Fruit fly (Drosophila melanogaster) whole organism, embryonic: Measurements from ENCODE around the gene CG3587.

ENCODE experiments used
- BEAF-32 ChIP-seq: fragments of 200-800 bp; sonication (Bioruptor generic); optimal IDR thresholded peaks from 3 replicates; lab custom pipeline; 2017; ENCODE audit warnings: missing biosample characterization, missing genetic modification characterization, mild to moderate bottlenecking, moderate library complexity, missing genetic modification reagents
- C15 ChIP-seq: fragments of 200-800 bp; sonication (Bioruptor generic); IDR thresholded peaks from 3 replicates; pipeline ENCODE4 v1.3.6; 2022; ENCODE audit warnings: missing biosample characterization, missing genetic modification characterization
- CG10209 ChIP-seq: fragments of 200-800 bp; sonication (Bioruptor generic); optimal IDR thresholded peaks from 3 replicates; lab custom pipeline; 2017; ENCODE audit warnings: missing biosample characterization, mild to moderate bottlenecking, missing genetic modification characterization, missing genetic modification reagents
- CG12391 ChIP-seq: fragments of 200-800 bp; sonication (Bioruptor generic); optimal IDR thresholded peaks from 3 replicates; lab custom pipeline; 2018; ENCODE audit warnings: missing biosample characterization, mild to moderate bottlenecking, missing genetic modification characterization, moderate library complexity
- CG13287 ChIP-seq: fragments of 200-800 bp; sonication (Bioruptor generic); IDR thresholded peaks from 2 replicates; pipeline ENCODE4 v1.3.6; 2022; ENCODE audit warnings: missing biosample characterization, missing genetic modification characterization; ENCODE audit not compliant: partially characterized antibody
- CG13894 ChIP-seq: fragments of 200-800 bp; sonication (Bioruptor generic); optimal IDR thresholded peaks from 3 replicates; lab custom pipeline; 2018; ENCODE audit warnings: missing biosample characterization, mild to moderate bottlenecking, missing genetic modification characterization, moderate library complexity
- CG17385 ChIP-seq: fragments of 200-800 bp; sonication (Bioruptor generic); optimal IDR thresholded peaks from 3 replicates; lab custom pipeline; 2018; ENCODE audit warnings: missing biosample characterization, mild to moderate bottlenecking, missing genetic modification characterization
- CG17829 ChIP-seq: fragments of 200-800 bp; optimal IDR thresholded peaks from 2 replicates; lab custom pipeline; 2019; ENCODE audit warnings: missing biosample characterization, mild to moderate bottlenecking, missing genetic modification characterization, moderate library complexity
- CG31365 ChIP-seq: fragments of 200-800 bp; sonication (Bioruptor generic); optimal IDR thresholded peaks from 2 replicates; lab custom pipeline; 2018; ENCODE audit warnings: missing biosample characterization, mild to moderate bottlenecking, missing genetic modification characterization
- CG31441 ChIP-seq: fragments of 200-800 bp; sonication (Bioruptor generic); IDR thresholded peaks from 2 replicates; pipeline ENCODE4 v1.3.6; 2022; ENCODE audit warnings: missing biosample characterization, missing genetic modification characterization
- CG32532 ChIP-seq: fragments of 200-800 bp; sonication (Bioruptor generic); IDR thresholded peaks from 2 replicates; pipeline ENCODE4 v1.3.6; 2022; ENCODE audit warnings: missing biosample characterization, missing genetic modification characterization
- CG4404 ChIP-seq: fragments of 200-800 bp; sonication (Bioruptor generic); IDR thresholded peaks from 2 replicates; pipeline ENCODE4 v1.3.6; 2022; ENCODE audit warnings: missing biosample characterization, missing genetic modification characterization
- CG4820 ChIP-seq: fragments of 200-800 bp; sonication (Bioruptor generic); optimal IDR thresholded peaks from 3 replicates; lab custom pipeline; 2016; ENCODE audit warnings: missing biosample characterization, missing genetic modification characterization
- CG6175 ChIP-seq: fragments of 200-800 bp; sonication (Bioruptor generic); IDR thresholded peaks from 3 replicates; pipeline ENCODE4 v1.3.6; 2022; ENCODE audit warnings: missing biosample characterization, missing genetic modification characterization
- CG8290 ChIP-seq, 3 experiments: fragments of 200-800 bp; sonication (Bioruptor generic); optimal IDR thresholded peaks; 2 replicates each; lab custom pipeline; 2016 to 2019; ENCODE audit warnings: missing biosample characterization in 3 of 3, missing genetic modification characterization in 3 of 3, mild to moderate bottlenecking in 2 of 3, moderate library complexity in 1 of 3
- CG9876 ChIP-seq: fragments of 200-800 bp; sonication (Bioruptor generic); optimal IDR thresholded peaks from 2 replicates; lab custom pipeline; 2016; ENCODE audit warnings: missing biosample characterization, missing genetic modification characterization
- Doc3 ChIP-seq: fragments of 200-800 bp; sonication (Bioruptor generic); IDR thresholded peaks from 3 replicates; pipeline ENCODE4 v1.3.6; 2022; ENCODE audit warnings: missing biosample characterization, missing genetic modification characterization; ENCODE audit not compliant: partially characterized antibody
- Dref ChIP-seq: fragments of 200-800 bp; sonication (Bioruptor generic); IDR thresholded peaks from 2 replicates; pipeline ENCODE4 v1.3.6; 2022; ENCODE audit warnings: missing biosample characterization, missing genetic modification characterization
- Elba2 ChIP-seq: fragments of 200-800 bp; sonication (Bioruptor generic); optimal IDR thresholded peaks from 3 replicates; lab custom pipeline; 2016; ENCODE audit warnings: missing biosample characterization, missing genetic modification characterization
- Fer1 ChIP-seq: fragments of 200-800 bp; sonication (Bioruptor generic); optimal IDR thresholded peaks from 2 replicates; lab custom pipeline; 2017; ENCODE audit warnings: missing biosample characterization, mild to moderate bottlenecking, missing genetic modification characterization
- Gsc ChIP-seq: fragments of 200-800 bp; sonication (Bioruptor generic); IDR thresholded peaks from 2 replicates; pipeline ENCODE4 v1.3.6; 2022; ENCODE audit warnings: missing biosample characterization, missing genetic modification characterization
- MTF-1 ChIP-seq: fragments of 200-800 bp; sonication (Bioruptor generic); optimal IDR thresholded peaks from 2 replicates; lab custom pipeline; 2018; ENCODE audit warnings: missing biosample characterization, mild to moderate bottlenecking, missing genetic modification characterization, borderline replicate concordance
- Scr ChIP-seq: fragments of 200-800 bp; sonication (Bioruptor generic); IDR thresholded peaks from 2 replicates; pipeline ENCODE4 v1.3.6; 2022; ENCODE audit warnings: missing biosample characterization, missing genetic modification characterization; ENCODE audit not compliant: partially characterized antibody
- Sox100B ChIP-seq: fragments of 200-800 bp; sonication (Bioruptor generic); optimal IDR thresholded peaks from 3 replicates; lab custom pipeline; 2018; ENCODE audit warnings: missing biosample characterization, mild to moderate bottlenecking, missing genetic modification characterization
- Xbp1 ChIP-seq: fragments of 200-800 bp; sonication (Bioruptor generic); optimal IDR thresholded peaks from 3 replicates; lab custom pipeline; 2016; ENCODE audit warnings: missing biosample characterization, mild to moderate bottlenecking, missing genetic modification characterization
- bigmax ChIP-seq: fragments of 200-800 bp; sonication (Bioruptor generic); optimal IDR thresholded peaks from 2 replicates; lab custom pipeline; 2018; ENCODE audit warnings: missing biosample characterization, mild to moderate bottlenecking, missing genetic modification characterization
- chm ChIP-seq: fragments of 200-800 bp; sonication (Bioruptor generic); IDR thresholded peaks from 2 replicates; pipeline ENCODE4 v1.3.6; 2022; ENCODE audit warnings: missing biosample characterization, missing genetic modification characterization
- crp ChIP-seq, 2 experiments: fragments of 200-800 bp; sonication (Bioruptor generic); optimal IDR thresholded peaks; 2 replicates in 1 of 2; 3 replicates in 1 of 2; lab custom pipeline; 2017; ENCODE audit warnings: missing biosample characterization in 2 of 2, missing genetic modification characterization in 2 of 2, mild to moderate bottlenecking in 1 of 2, moderate library complexity in 1 of 2
- dpn ChIP-seq, 2 experiments: fragments of 200-800 bp; sonication (Bioruptor generic); optimal IDR thresholded peaks; 3 replicates each; lab custom pipeline; 2016; ENCODE audit warnings: missing biosample characterization in 2 of 2, missing genetic modification characterization in 2 of 2
- dysf ChIP-seq: fragments of 200-800 bp; sonication (Bioruptor generic); IDR thresholded peaks from 3 replicates; pipeline ENCODE4 v1.3.6; 2022; ENCODE audit warnings: missing biosample characterization, missing genetic modification characterization
- emc ChIP-seq: fragments of 200-800 bp; sonication (Bioruptor generic); optimal IDR thresholded peaks from 2 replicates; lab custom pipeline; 2016; ENCODE audit warnings: missing biosample characterization, missing genetic modification characterization
- en ChIP-seq: fragments of 200-800 bp; sonication (Bioruptor generic); optimal IDR thresholded peaks from 2 replicates; lab custom pipeline; 2016; ENCODE audit warnings: missing biosample characterization, missing genetic modification characterization
- exex ChIP-seq: fragments of 200-800 bp; sonication (Bioruptor generic); optimal IDR thresholded peaks from 4 replicates; lab custom pipeline; 2018; ENCODE audit warnings: missing biosample characterization, mild to moderate bottlenecking, missing genetic modification characterization, moderate library complexity
- fu2 ChIP-seq: fragments of 200-800 bp; sonication (Bioruptor generic); optimal IDR thresholded peaks from 2 replicates; lab custom pipeline; 2016; ENCODE audit warnings: missing biosample characterization, missing genetic modification characterization
- grn ChIP-seq: fragments of 200-800 bp; sonication (Bioruptor generic); optimal IDR thresholded peaks from 3 replicates; lab custom pipeline; 2017; ENCODE audit warnings: missing biosample characterization, missing genetic modification characterization
- gro ChIP-seq: fragments of 200-800 bp; sonication (Bioruptor generic); optimal IDR thresholded peaks from 2 replicates; lab custom pipeline; 2016; ENCODE audit warnings: missing biosample characterization, missing genetic modification characterization
- hth ChIP-seq: fragments of >200 bp; optimal IDR thresholded peaks from 2 replicates; lab custom pipeline; 2017; ENCODE audit warnings: inconsistent platforms
- knrl ChIP-seq: fragments of 200-800 bp; sonication (Bioruptor generic); IDR thresholded peaks from 3 replicates; pipeline ENCODE4 v1.3.6; 2022; ENCODE audit warnings: missing biosample characterization, missing genetic modification characterization; ENCODE audit not compliant: partially characterized antibody
- lab ChIP-seq: fragments of 200-800 bp; sonication (Bioruptor generic); optimal IDR thresholded peaks from 3 replicates; lab custom pipeline; 2017; ENCODE audit warnings: missing biosample characterization, missing genetic modification characterization, mild to moderate bottlenecking, moderate library complexity, missing genetic modification reagents
- nau ChIP-seq: fragments of 200-800 bp; sonication (Bioruptor generic); optimal IDR thresholded peaks from 3 replicates; lab custom pipeline; 2017; ENCODE audit warnings: missing biosample characterization, mild to moderate bottlenecking, missing genetic modification characterization, missing genetic modification reagents
- phol ChIP-seq: fragments of 200-800 bp; sonication (Bioruptor generic); optimal IDR thresholded peaks from 3 replicates; lab custom pipeline; 2018; ENCODE audit warnings: missing biosample characterization, mild to moderate bottlenecking, missing genetic modification characterization, moderate library complexity
- pros ChIP-seq: fragments of 200-800 bp; sonication (Bioruptor generic); optimal IDR thresholded peaks from 3 replicates; lab custom pipeline; 2019; ENCODE audit warnings: missing biosample characterization, mild to moderate bottlenecking, missing genetic modification characterization, moderate library complexity
- psq ChIP-seq: fragments of 200-800 bp; sonication (Bioruptor generic); optimal IDR thresholded peaks from 2 replicates; lab custom pipeline; 2017; ENCODE audit warnings: missing biosample characterization, missing genetic modification characterization
- rib ChIP-seq: fragments of 200-800 bp; sonication (Bioruptor generic); IDR thresholded peaks from 2 replicates; pipeline ENCODE4 v1.3.6; 2022; ENCODE audit warnings: missing biosample characterization, missing genetic modification characterization
- slp2 ChIP-seq: fragments of 200-800 bp; sonication (Bioruptor generic); optimal IDR thresholded peaks from 2 replicates; lab custom pipeline; 2016; ENCODE audit warnings: missing biosample characterization, missing genetic modification characterization
- tgo ChIP-seq: fragments of 200-800 bp; sonication (Bioruptor generic); IDR thresholded peaks from 3 replicates; pipeline ENCODE4 v1.3.6; 2022; ENCODE audit warnings: missing biosample characterization, missing genetic modification characterization
- unpg ChIP-seq: fragments of 200-800 bp; sonication (Bioruptor generic); optimal IDR thresholded peaks from 3 replicates; lab custom pipeline; 2018; ENCODE audit warnings: missing biosample characterization, mild to moderate bottlenecking, missing genetic modification characterization, moderate library complexity
- wor ChIP-seq: fragments of 200-800 bp; sonication (Bioruptor generic); IDR thresholded peaks from 2 replicates; pipeline ENCODE4 v1.3.6; 2022; ENCODE audit warnings: missing biosample characterization, missing genetic modification characterization

The CG3587 gene

dm6 chrX:1943337-1944244 is 3.5 kb downstream of the CG3587 start (continued):
- TF ChIP-seq unpg (peak; percentile 72), exex (tag; lab: Kevin White, UChicago) (peak; percentile 5), Dref (no peak), CG9876 (no peak), rib (GFP tag; lab: Robert Waterston, UW) (no peak), Gsc (GFP tag; lab: Robert Waterston, UW) (peak; percentile 27; the same call in 1 of the 2 replicates), Sox100B (peak; percentile 83), hth (no peak), CG10209 (GFP tag; lab: Kevin White, UChicago) (peak; percentile 71), CG8290 (GFP tag; optimal IDR thresholded peaks at IDR 0.05; lab: Kevin White, UChicago) (no peak), CG8290 (tag; optimal IDR thresholded peaks at IDR 0.05; lab: Kevin White, UChicago) (no peak), fu2 (GFP tag; lab: Kevin White, UChicago) (peak; percentile 40), CG4404 (GFP tag; lab: Robert Waterston, UW) (no peak), CG32532 (GFP tag; lab: Robert Waterston, UW) (no peak), crp (GFP tag; optimal IDR thresholded peaks at IDR 0.05; lab: Kevin White, UChicago) (peak in 1 of 2 experiments; percentile 38), gro (GFP tag; lab: Kevin White, UChicago) (peak; percentile 76), CG31365 (tag; lab: Kevin White, UChicago) (no peak), bigmax (GFP tag; lab: Kevin White, UChicago) (no peak), dysf (GFP tag; lab: Robert Waterston, UW) (peak; percentile 61; the same call in 2 of the 3 replicates), Elba2 (GFP tag; lab: Kevin White, UChicago) (no peak), lab (peak; percentile 61), emc (GFP tag; lab: Kevin White, UChicago) (peak; percentile 36), psq (no peak), phol (tag; lab: Kevin White, UChicago) (peak; percentile 87), CG12391 (peak; percentile 81), BEAF-32 (GFP tag; lab: Kevin White, UChicago) (no peak), dpn (GFP tag; optimal IDR thresholded peaks at IDR 0.05; lab: Kevin White, UChicago) (peak; percentile 42 to 76), Doc3 (GFP tag; lab: Robert Waterston, UW) (no peak), tgo (GFP tag; lab: Robert Waterston, UW) (no peak), grn (GFP tag; lab: Kevin White, UChicago) (peak; percentile 58), en (peak; percentile 53), wor (peak; percentile 59), CG6175 (GFP tag; lab: Robert Waterston, UW) (no peak), CG17829 (tag; lab: Kevin White, UChicago) (peak; percentile 66), nau (peak; percentile 53), Fer1 (GFP tag; lab: Kevin White, UChicago) (peak; percentile 62), CG13894 (tag; lab: Kevin White, UChicago) (no peak), pros (GFP tag; lab: Kevin White, UChicago) (peak; percentile 41), CG31441 (GFP tag; lab: Robert Waterston, UW) (peak; percentile 61), CG17385 (GFP tag; lab: Kevin White, UChicago) (peak; percentile 74), CG13287 (GFP tag; lab: Robert Waterston, UW) (no peak), MTF-1 (GFP tag; lab: Kevin White, UChicago) (no peak), CG4820 (peak; percentile 57), knrl (GFP tag; lab: Robert Waterston, UW) (no peak), Scr (GFP tag; lab: Robert Waterston, UW) (no peak), slp2 (GFP tag; lab: Kevin White, UChicago) (peak; percentile 77), C15 (no peak), chm (GFP tag; lab: Robert Waterston, UW) (no peak), Xbp1 (GFP tag; lab: Kevin White, UChicago) (peak; percentile 68)
